Worm (Caenorhabditis elegans) whole organism, L1 larva: ENCODE data around the gene hlh-29.

Experiments used
- C16A3.4 ChIP-seq: fragments of 150-350 bp; optimal IDR thresholded peaks from 2 replicates; lab custom pipeline; 2014; ENCODE audit warnings: missing biosample characterization, missing genetic modification characterization
- C34B4.2 ChIP-seq: sonication (generic microtip); optimal IDR thresholded peaks from 2 replicates; lab custom pipeline; 2017; ENCODE audit warnings: mild to moderate bottlenecking, missing genetic modification characterization, missing compliant biosample characterization
- aha-1 ChIP-seq: fragments of 150-350 bp; optimal IDR thresholded peaks from 2 replicates; lab custom pipeline; 2014; ENCODE audit warnings: missing biosample characterization, missing genetic modification characterization
- alr-1 ChIP-seq: fragments of 200-800 bp; sonication (Bioruptor generic); optimal IDR thresholded peaks from 2 replicates; lab custom pipeline; 2018; ENCODE audit warnings: borderline replicate concordance, mild to moderate bottlenecking, missing genetic modification characterization, missing compliant biosample characterization
- aly-2 ChIP-seq: fragments of 150-350 bp; optimal IDR thresholded peaks from 2 replicates; lab custom pipeline; 2014; ENCODE audit warnings: missing biosample characterization, missing genetic modification characterization
- ama-1 ChIP-seq: fragments of 150-350 bp; optimal IDR thresholded peaks from 2 replicates; lab custom pipeline; 2014
- blmp-1 ChIP-seq: fragments of 150-350 bp; optimal IDR thresholded peaks from 2 replicates; lab custom pipeline; 2014; ENCODE audit warnings: missing biosample characterization, missing genetic modification characterization
- ceh-82 ChIP-seq, 3 experiments: fragments of 150-350 bp in 1 of 3; sonication (generic microtip) in 2 of 3; optimal IDR thresholded peaks; 2 replicates each; lab custom pipeline; 2014 to 2017; ENCODE audit warnings: missing biosample characterization in 3 of 3, missing genetic modification characterization in 3 of 3
- ceh-88 ChIP-seq: fragments of 200-800 bp; sonication (Bioruptor generic); IDR thresholded peaks from 2 replicates; pipeline ENCODE4 v1.3.6; 2022; ENCODE audit warnings: missing genetic modification characterization, missing compliant biosample characterization
- ceh-90 ChIP-seq: sonication (generic microtip); optimal IDR thresholded peaks from 2 replicates; lab custom pipeline; 2016; ENCODE audit warnings: missing genetic modification characterization, missing compliant biosample characterization
- ces-1 ChIP-seq: fragments of 150-350 bp; optimal IDR thresholded peaks from 2 replicates; lab custom pipeline; 2014; ENCODE audit warnings: missing biosample characterization, missing genetic modification reagents, missing genetic modification characterization
- dpl-1 ChIP-seq, 3 experiments: fragments of 150-350 bp in 2 of 3; sonication (generic microtip) in 1 of 3; optimal IDR thresholded peaks; 2 replicates each; lab custom pipeline; 2014 to 2017; ENCODE audit warnings: missing biosample characterization in 3 of 3, missing genetic modification characterization in 3 of 3, missing genetic modification reagents in 3 of 3
- efl-3 ChIP-seq: fragments of 200-800 bp; sonication (Bioruptor generic); optimal IDR thresholded peaks from 2 replicates; lab custom pipeline; 2018; ENCODE audit warnings: mild to moderate bottlenecking, missing genetic modification characterization, missing compliant biosample characterization
- egl-13 ChIP-seq: sonication (generic microtip); optimal IDR thresholded peaks from 2 replicates; lab custom pipeline; 2016; ENCODE audit warnings: missing genotype, missing genetic modification reagents, missing genetic modification characterization, missing compliant biosample characterization
- elt-2 ChIP-seq: sonication (generic microtip); optimal IDR thresholded peaks from 2 replicates; lab custom pipeline; 2016; ENCODE audit warnings: missing genetic modification characterization, mild to moderate bottlenecking, inconsistent platforms, missing compliant biosample characterization, missing genetic modification reagents
- ets-5 ChIP-seq: fragments of 200-800 bp; sonication (Bioruptor generic); IDR thresholded peaks from 2 replicates; pipeline ENCODE4 v1.3.6; 2022; ENCODE audit warnings: missing genetic modification characterization, missing compliant biosample characterization
- fkh-10 ChIP-seq: sonication (generic microtip); optimal IDR thresholded peaks from 2 replicates; lab custom pipeline; 2017; ENCODE audit warnings: missing biosample characterization, missing genetic modification reagents, missing genetic modification characterization
- fkh-4 ChIP-seq: sonication (generic microtip); optimal IDR thresholded peaks from 2 replicates; lab custom pipeline; 2016; ENCODE audit warnings: missing compliant biosample characterization, missing genetic modification characterization, borderline replicate concordance
- grh-1 ChIP-seq: fragments of 200-800 bp; sonication (Bioruptor generic); IDR thresholded peaks from 2 replicates; pipeline ENCODE4 v1.3.6; 2022; ENCODE audit warnings: missing genetic modification reagents, missing genetic modification characterization, missing compliant biosample characterization
- hlh-4 ChIP-seq: sonication (generic microtip); optimal IDR thresholded peaks from 2 replicates; lab custom pipeline; 2016; ENCODE audit warnings: mild to moderate bottlenecking, missing genetic modification characterization, missing compliant biosample characterization
- irx-1 ChIP-seq: sonication (generic microtip); optimal IDR thresholded peaks from 2 replicates; lab custom pipeline; 2016; ENCODE audit warnings: missing genetic modification characterization, missing compliant biosample characterization
- isw-1 ChIP-seq: fragments of 200-800 bp; sonication (Bioruptor generic); IDR thresholded peaks from 2 replicates; pipeline ENCODE4 v1.3.6; 2022; ENCODE audit warnings: missing genetic modification characterization, missing compliant biosample characterization
- lin-13 ChIP-seq: fragments of 150-350 bp; optimal IDR thresholded peaks from 2 replicates; lab custom pipeline; 2014; ENCODE audit warnings: missing biosample characterization, missing genetic modification reagents, missing genetic modification characterization
- lin-15B ChIP-seq: fragments of 150-350 bp; sonication (generic microtip); optimal IDR thresholded peaks from 3 replicates; lab custom pipeline; 2014; ENCODE audit warnings: missing biosample characterization, missing genetic modification characterization
- lin-35 ChIP-seq, 2 experiments: fragments of 150-350 bp; optimal IDR thresholded peaks; 2 replicates each; lab custom pipeline; 2014; ENCODE audit warnings: missing biosample characterization in 2 of 2, missing genetic modification characterization in 2 of 2, missing genetic modification reagents in 2 of 2
- lir-3 ChIP-seq: sonication (generic microtip); optimal IDR thresholded peaks from 2 replicates; lab custom pipeline; 2016; ENCODE audit warnings: mild to moderate bottlenecking, missing genetic modification characterization, moderate library complexity, missing compliant biosample characterization; ENCODE audit not compliant: poor library complexity
- lsy-2 ChIP-seq, 2 experiments: fragments of 150-350 bp; optimal IDR thresholded peaks; 2 replicates each; lab custom pipeline; 2014; ENCODE audit warnings: missing biosample characterization in 2 of 2, missing genetic modification characterization in 2 of 2
- mdl-1 ChIP-seq, 2 experiments: fragments of 150-350 bp; optimal IDR thresholded peaks; 2 replicates each; lab custom pipeline; 2014 to 2017; ENCODE audit warnings: missing biosample characterization in 2 of 2, missing genetic modification characterization in 2 of 2, inconsistent platforms in 1 of 2
- mef-2 ChIP-seq: fragments of 150-350 bp; optimal IDR thresholded peaks from 2 replicates; lab custom pipeline; 2014; ENCODE audit warnings: missing biosample characterization, missing genetic modification characterization
- mep-1 ChIP-seq: fragments of 150-350 bp; optimal IDR thresholded peaks from 2 replicates; lab custom pipeline; 2014; ENCODE audit warnings: missing biosample characterization, missing genetic modification characterization
- nhr-12 ChIP-seq: sonication (generic microtip); optimal IDR thresholded peaks from 2 replicates; lab custom pipeline; 2017; ENCODE audit warnings: missing biosample characterization, missing genetic modification characterization
- nhr-20 ChIP-seq: sonication (generic microtip); optimal IDR thresholded peaks from 2 replicates; lab custom pipeline; 2016; ENCODE audit warnings: mild to moderate bottlenecking, missing genetic modification characterization, missing compliant biosample characterization
- nhr-237 ChIP-seq: fragments of 150-350 bp; optimal IDR thresholded peaks from 2 replicates; lab custom pipeline; 2014; ENCODE audit warnings: missing biosample characterization, missing genetic modification characterization
- nhr-71 ChIP-seq: sonication (generic microtip); optimal IDR thresholded peaks from 2 replicates; lab custom pipeline; 2016; ENCODE audit warnings: mild to moderate bottlenecking, missing genetic modification characterization, moderate library complexity, missing compliant biosample characterization
- nhr-76 ChIP-seq: sonication (generic microtip); optimal IDR thresholded peaks from 2 replicates; lab custom pipeline; 2017; ENCODE audit warnings: missing biosample characterization, missing genetic modification characterization
- nhr-84 ChIP-seq: sonication (generic microtip); optimal IDR thresholded peaks from 2 replicates; lab custom pipeline; 2017; ENCODE audit warnings: missing biosample characterization, missing genetic modification characterization
- nhr-85 ChIP-seq: sonication (generic microtip); peaks from one replicate; lab custom pipeline; 2016; ENCODE audit warnings: missing genetic modification characterization, inconsistent platforms, missing compliant biosample characterization
- nhr-90 ChIP-seq: sonication (generic microtip); optimal IDR thresholded peaks from 2 replicates; lab custom pipeline; 2016; ENCODE audit warnings: mild to moderate bottlenecking, missing genetic modification characterization, missing compliant biosample characterization; ENCODE audit not compliant: poor library complexity
- pag-3 ChIP-seq: sonication (generic microtip); optimal IDR thresholded peaks from 2 replicates; lab custom pipeline; 2017; ENCODE audit warnings: missing genetic modification characterization, mild to moderate bottlenecking, missing compliant biosample characterization, antibody characterized with exemption, borderline replicate concordance; ENCODE audit not compliant: insufficient read depth
- pax-3 ChIP-seq: fragments of 200-800 bp; sonication (Bioruptor generic); optimal IDR thresholded peaks from 2 replicates; lab custom pipeline; 2018; ENCODE audit warnings: mild to moderate bottlenecking, missing genetic modification characterization, moderate library complexity, missing compliant biosample characterization
- skn-1 ChIP-seq: fragments of 150-350 bp; optimal IDR thresholded peaks from 2 replicates; lab custom pipeline; 2014; ENCODE audit warnings: missing biosample characterization, missing genetic modification characterization
- snu-23 ChIP-seq: sonication (generic microtip); optimal IDR thresholded peaks from 2 replicates; lab custom pipeline; 2016; ENCODE audit warnings: missing genetic modification characterization, missing compliant biosample characterization
- sox-4 ChIP-seq: sonication (generic microtip); optimal IDR thresholded peaks from 2 replicates; lab custom pipeline; 2016; ENCODE audit warnings: missing genetic modification characterization, missing compliant biosample characterization
- sptf-1 ChIP-seq: fragments of 150-350 bp; optimal IDR thresholded peaks from 2 replicates; lab custom pipeline; 2014; ENCODE audit warnings: missing biosample characterization, missing genetic modification characterization
- sup-37 ChIP-seq: fragments of 200-800 bp; sonication (Bioruptor generic); optimal IDR thresholded peaks from 2 replicates; lab custom pipeline; 2018; ENCODE audit warnings: mild to moderate bottlenecking, missing genetic modification characterization, missing compliant biosample characterization
- swsn-7 ChIP-seq: sonication (generic microtip); optimal IDR thresholded peaks from 2 replicates; lab custom pipeline; 2016; ENCODE audit warnings: missing genetic modification characterization, missing compliant biosample characterization
- unc-130 ChIP-seq: fragments of 150-350 bp; optimal IDR thresholded peaks from 2 replicates; lab custom pipeline; 2017; ENCODE audit warnings: missing biosample characterization, missing genetic modification characterization, inconsistent platforms
- vab-15 ChIP-seq: sonication (generic microtip); optimal IDR thresholded peaks from 2 replicates; lab custom pipeline; 2017; ENCODE audit warnings: missing genotype, mild to moderate bottlenecking, missing genetic modification characterization, missing compliant biosample characterization
- xbp-1 ChIP-seq: sonication (generic microtip); optimal IDR thresholded peaks from 2 replicates; lab custom pipeline; 2016; ENCODE audit warnings: missing genetic modification characterization, missing compliant biosample characterization
- zag-1 ChIP-seq: fragments of 150-350 bp; optimal IDR thresholded peaks from 2 replicates; lab custom pipeline; 2014; ENCODE audit warnings: missing biosample characterization, missing genetic modification characterization
- zip-4 ChIP-seq: fragments of 200-800 bp; sonication (Bioruptor generic); optimal IDR thresholded peaks from 2 replicates; lab custom pipeline; 2018; ENCODE audit warnings: mild to moderate bottlenecking, missing genetic modification characterization, moderate library complexity, missing compliant biosample characterization
- ztf-4 ChIP-seq: fragments of 150-350 bp; optimal IDR thresholded peaks from 2 replicates; lab custom pipeline; 2014; ENCODE audit warnings: missing biosample characterization, missing genetic modification characterization

The hlh-29 gene

DNA sequence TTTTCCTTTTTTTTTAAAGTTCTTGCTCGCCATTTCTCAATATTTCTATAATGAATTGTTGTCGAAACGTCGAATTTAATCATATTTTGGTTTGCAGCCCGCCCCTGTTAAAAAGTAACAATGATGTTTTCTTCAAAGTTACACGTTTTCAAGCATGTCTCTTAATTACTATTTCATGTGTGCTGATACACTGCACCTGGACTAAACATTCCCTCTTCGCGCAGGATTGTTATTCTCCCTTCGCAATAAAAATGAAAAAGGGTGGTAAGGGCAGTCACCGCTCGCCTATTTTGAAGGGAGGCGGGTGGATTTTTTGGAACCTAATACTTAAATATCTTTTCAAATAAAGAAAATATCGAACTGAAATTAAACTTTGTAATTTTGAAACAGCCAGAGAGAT lies 2.9 kb downstream of the hlh-29 start (continued):
- TF ChIP-seq ztf-4 (tag; lab: Kevin White, UChicago) (no peak), fkh-10 (peak; percentile 19), ces-1 (GFP tag; lab: Kevin White, UChicago) (no peak), aly-2 (no peak), vab-15 (tag; lab: Kevin White, UChicago) (no peak), ceh-82 (tag; optimal IDR thresholded peaks at IDR 0.05; lab: Kevin White, UChicago) (peak in 2 of 3 experiments; percentile 25 to 37), elt-2 (tag; lab: Kevin White, UChicago) (no peak), mep-1 (tag; lab: Kevin White, UChicago) (peak; percentile 54), lin-15B (tag; lab: Kevin White, UChicago) (no peak), grh-1 (GFP tag; lab: Robert Waterston, UW) (peak; percentile 47; the same call in 1 of the 2 replicates), mef-2 (no peak), pag-3 (tag; lab: Kevin White, UChicago) (no peak), ceh-90 (no peak), sox-4 (tag; lab: Kevin White, UChicago) (peak; percentile 60), zip-4 (GFP tag; lab: Kevin White, UChicago) (peak; percentile 29), pax-3 (no peak), C34B4.2 (tag; lab: Kevin White, UChicago) (no peak), lir-3 (tag; lab: Kevin White, UChicago) (no peak), efl-3 (GFP tag; lab: Kevin White, UChicago) (no peak), skn-1 (peak; percentile 17), nhr-12 (no peak), unc-130 (tag; lab: Kevin White, UChicago) (no peak), nhr-84 (tag; lab: Kevin White, UChicago) (no peak), egl-13 (tag; lab: Kevin White, UChicago) (no peak), nhr-71 (tag; lab: Kevin White, UChicago) (peak; percentile 65), nhr-90 (peak; percentile 71), C16A3.4 (tag; lab: Kevin White, UChicago) (peak; percentile 24), xbp-1 (tag; lab: Kevin White, UChicago) (peak; percentile 45), dpl-1 (GFP tag; optimal IDR thresholded peaks at IDR 0.05; lab: Kevin White, UChicago) (no peak), sup-37 (GFP tag; lab: Kevin White, UChicago) (no peak), fkh-4 (peak; percentile 26), nhr-20 (tag; lab: Kevin White, UChicago) (peak; percentile 58), blmp-1 (tag; lab: Kevin White, UChicago) (no peak), irx-1 (tag; lab: Kevin White, UChicago) (peak; percentile 34), nhr-76 (no peak), sptf-1 (tag; lab: Kevin White, UChicago) (no peak), lin-13 (GFP tag; lab: Kevin White, UChicago) (no peak), aha-1 (tag; lab: Kevin White, UChicago) (no peak), lin-35 (GFP tag; optimal IDR thresholded peaks at IDR 0.05; lab: Kevin White, UChicago) (peak in 1 of 2 experiments; percentile 42), swsn-7 (tag; lab: Kevin White, UChicago) (peak; percentile 41), lsy-2 (tag; optimal IDR thresholded peaks at IDR 0.05; lab: Kevin White, UChicago) (peak in 1 of 2 experiments; percentile 39), ceh-88 (peak; percentile 37; the same call in 1 of the 2 replicates), ama-1 (no peak), isw-1 (GFP tag; lab: Robert Waterston, UW) (peak; percentile 31), hlh-4 (no peak), alr-1 (tag; lab: Kevin White, UChicago) (no peak), mdl-1 (tag; optimal IDR thresholded peaks at IDR 0.05; lab: Kevin White, UChicago) (no peak), ets-5 (GFP tag; lab: Robert Waterston, UW) (no peak), nhr-237 (no peak), zag-1 (no peak), nhr-85 (tag; lab: Kevin White, UChicago) (peak; percentile 77), snu-23 (peak; percentile 77)
